Worm (Caenorhabditis elegans) whole organism, midembryonic: ENCODE results near the gene str-138.

Source experiments
- T22C8.4 ChIP-seq: fragments of 200-800 bp; sonication (Bioruptor generic); IDR thresholded peaks from 2 replicates; pipeline ENCODE4 v1.3.6; 2022; ENCODE audit warnings: missing genetic modification characterization, missing compliant biosample characterization
- cog-1 ChIP-seq: sonication (generic microtip); optimal IDR thresholded peaks from 2 replicates; lab custom pipeline; 2016; ENCODE audit warnings: missing genetic modification characterization, missing compliant biosample characterization
- flt-1 ChIP-seq: fragments of 200-800 bp; sonication (Bioruptor generic); IDR thresholded peaks from 2 replicates; pipeline ENCODE4 v1.3.6; 2022; ENCODE audit warnings: missing genetic modification characterization, missing compliant biosample characterization
- klf-2 ChIP-seq: fragments of 200-800 bp; sonication (Bioruptor generic); conservative IDR thresholded peaks from 2 replicates; pipeline ENCODE4 v1.3.6; 2022; ENCODE audit warnings: missing genetic modification reagents, missing genetic modification characterization, missing compliant biosample characterization
- med-1 ChIP-seq: sonication (generic microtip); optimal IDR thresholded peaks from 2 replicates; lab custom pipeline; 2017; ENCODE audit warnings: missing genetic modification characterization, mild to moderate bottlenecking, missing compliant biosample characterization, antibody characterized with exemption, missing genetic modification reagents; ENCODE audit not compliant: insufficient read depth
- ref-1 ChIP-seq: fragments of 200-800 bp; sonication (Bioruptor generic); conservative IDR thresholded peaks from 2 replicates; pipeline ENCODE4 v1.3.6; 2022; ENCODE audit warnings: missing genetic modification reagents, missing genetic modification characterization, missing compliant biosample characterization
- tab-1 ChIP-seq: fragments of 200-800 bp; sonication (Bioruptor generic); IDR thresholded peaks from 2 replicates; pipeline ENCODE4 v1.3.6; 2022; ENCODE audit warnings: missing genetic modification characterization, missing compliant biosample characterization
- ztf-23 ChIP-seq: fragments of 200-800 bp; sonication (Bioruptor generic); IDR thresholded peaks from 2 replicates; pipeline ENCODE4 v1.3.6; 2022; ENCODE audit warnings: missing genetic modification reagents, missing genetic modification characterization, missing compliant biosample characterization
- ztf-29 ChIP-seq: fragments of 200-800 bp; sonication (Bioruptor generic); IDR thresholded peaks from 2 replicates; pipeline ENCODE4 v1.3.6; 2022; ENCODE audit warnings: missing genetic modification reagents, missing genetic modification characterization, missing compliant biosample characterization

str-138 gene

ce11 chrV:8051851-8052250, 6.6 kb upstream of the str-138 start, which contains the start of gene sth-1:
Gene sth-1 (plus strand): TSS chrV:8052151.
- TF ChIP-seq flt-1: no peak
- TF ChIP-seq tab-1 (GFP tag; lab: Robert Waterston, UW): no peak
- TF ChIP-seq ztf-29 (GFP tag; lab: Robert Waterston, UW): no peak
- TF ChIP-seq cog-1: no peak

ce11 chrV:8054130-8054529, 4.3 kb upstream of the str-138 start, which contains the start of gene ZC513.2:
Gene ZC513.2 (plus strand): TSS chrV:8054430.
- TF ChIP-seq ztf-29 (GFP tag; lab: Robert Waterston, UW) (no peak), ref-1 (GFP tag; lab: Robert Waterston, UW) (no peak), ztf-23 (GFP tag; lab: Robert Waterston, UW) (no peak)

- no peak for TF ChIP-seq klf-2
- TF ChIP-seq ref-1 (GFP tag; lab: Robert Waterston, UW): no peak
- no peak for TF ChIP-seq ztf-29 (GFP tag; lab: Robert Waterston, UW)
- TF ChIP-seq med-1 (GFP tag; lab: Kevin White, UChicago): no peak
- no peak for TF ChIP-seq T22C8.4 (GFP tag; lab: Robert Waterston, UW)
- TF ChIP-seq cog-1: no peak
- TF ChIP-seq tab-1 (GFP tag; lab: Robert Waterston, UW): no peak
- no peak for TF ChIP-seq ztf-23 (GFP tag; lab: Robert Waterston, UW)
- TF ChIP-seq flt-1: no peak
Measured at ce11 chrV:8055170-8055569, 3.3 kb upstream of the str-138 start.

- TF ChIP-seq ztf-29 (GFP tag; lab: Robert Waterston, UW) (no peak), ref-1 (GFP tag; lab: Robert Waterston, UW) (no peak), ztf-23 (GFP tag; lab: Robert Waterston, UW) (no peak)
Measured at ce11 chrV:8062074-8062473, 3.6 kb downstream of the str-138 start, which contains the start of gene str-139. Gene str-139 (minus strand): TSS chrV:8062174.

ce11 chrV:8067800-8068199, 9.3 kb downstream of the str-138 start, which contains the start of gene str-140:
Gene str-140 (minus strand): TSS chrV:8067900.
- no peak for TF ChIP-seq klf-2
- no peak for TF ChIP-seq med-1 (GFP tag; lab: Kevin White, UChicago)
- TF ChIP-seq tab-1 (GFP tag; lab: Robert Waterston, UW): no peak
- no peak for TF ChIP-seq ztf-29 (GFP tag; lab: Robert Waterston, UW)
- TF ChIP-seq cog-1: no peak
- no peak for TF ChIP-seq ref-1 (GFP tag; lab: Robert Waterston, UW)
- TF ChIP-seq flt-1: no peak
- TF ChIP-seq T22C8.4 (GFP tag; lab: Robert Waterston, UW): no peak
- TF ChIP-seq ztf-23 (GFP tag; lab: Robert Waterston, UW): no peak

- no peak for TF ChIP-seq ztf-29 (GFP tag; lab: Robert Waterston, UW)
- no peak for TF ChIP-seq med-1 (GFP tag; lab: Kevin White, UChicago)
- TF ChIP-seq ztf-23 (GFP tag; lab: Robert Waterston, UW): no peak
- no peak for TF ChIP-seq cog-1
- TF ChIP-seq T22C8.4 (GFP tag; lab: Robert Waterston, UW): no peak
Measured at ce11 chrV:8069637-8070036, 11.2 kb downstream of the str-138 start, which contains the start of gene str-143. Gene str-143 (minus strand): TSS chrV:8069737.

- TF ChIP-seq T22C8.4 (GFP tag; lab: Robert Waterston, UW): no peak
- no peak for TF ChIP-seq ztf-23 (GFP tag; lab: Robert Waterston, UW)
- no peak for TF ChIP-seq tab-1 (GFP tag; lab: Robert Waterston, UW)
- TF ChIP-seq cog-1: no peak
- no peak for TF ChIP-seq flt-1
- TF ChIP-seq ztf-29 (GFP tag; lab: Robert Waterston, UW): no peak
Measured at ce11 chrV:8072047-8072446, 13.6 kb downstream of the str-138 start, which contains the start of gene str-144. Gene str-144 (minus strand): TSS chrV:8072147.

ce11 chrV:8073162-8073561, 14.7 kb downstream of the str-138 start:
- TF ChIP-seq flt-1: no peak
- no peak for TF ChIP-seq ztf-29 (GFP tag; lab: Robert Waterston, UW)
- no peak for TF ChIP-seq cog-1
- TF ChIP-seq ztf-23 (GFP tag; lab: Robert Waterston, UW): no peak
- TF ChIP-seq tab-1 (GFP tag; lab: Robert Waterston, UW): no peak
- TF ChIP-seq T22C8.4 (GFP tag; lab: Robert Waterston, UW): no peak
- no peak for TF ChIP-seq klf-2
- no peak for TF ChIP-seq ref-1 (GFP tag; lab: Robert Waterston, UW)
- TF ChIP-seq med-1 (GFP tag; lab: Kevin White, UChicago): no peak

ce11 chrV:8075712-8076111, 17.3 kb downstream of the str-138 start, which contains the start of gene catp-3:
Gene catp-3 (plus strand): TSS chrV:8076012.
- no peak for TF ChIP-seq ztf-29 (GFP tag; lab: Robert Waterston, UW)

ce11 chrV:8079813-8080212, 21.4 kb downstream of the str-138 start:
- no peak for TF ChIP-seq T22C8.4 (GFP tag; lab: Robert Waterston, UW)
- TF ChIP-seq flt-1: no peak
- TF ChIP-seq cog-1: no peak
- TF ChIP-seq ref-1 (GFP tag; lab: Robert Waterston, UW): no peak
- TF ChIP-seq ztf-29 (GFP tag; lab: Robert Waterston, UW): no peak
- no peak for TF ChIP-seq klf-2
- no peak for TF ChIP-seq tab-1 (GFP tag; lab: Robert Waterston, UW)
- TF ChIP-seq ztf-23 (GFP tag; lab: Robert Waterston, UW): no peak
- no peak for TF ChIP-seq med-1 (GFP tag; lab: Kevin White, UChicago)

ce11 chrV:8081579-8081978, 23.1 kb downstream of the str-138 start, which contains the start of gene str-131:
Gene str-131 (minus strand): TSS chrV:8081679.
- TF ChIP-seq med-1 (GFP tag; lab: Kevin White, UChicago): no peak
- TF ChIP-seq T22C8.4 (GFP tag; lab: Robert Waterston, UW): no peak
- no peak for TF ChIP-seq cog-1
- no peak for TF ChIP-seq ref-1 (GFP tag; lab: Robert Waterston, UW)
- TF ChIP-seq ztf-23 (GFP tag; lab: Robert Waterston, UW): no peak
- TF ChIP-seq tab-1 (GFP tag; lab: Robert Waterston, UW): no peak
- TF ChIP-seq klf-2: no peak
- no peak for TF ChIP-seq ztf-29 (GFP tag; lab: Robert Waterston, UW)
- no peak for TF ChIP-seq flt-1
